Worm (Caenorhabditis elegans) whole organism, L1 larva: ENCODE measurements around the gene zim-3.

ENCODE experiments used
- C04F5.9 ChIP-seq: sonication (generic microtip); optimal IDR thresholded peaks from 2 replicates; lab custom pipeline; 2016; ENCODE audit warnings: missing genetic modification characterization, missing compliant biosample characterization
- C34B4.2 ChIP-seq: sonication (generic microtip); optimal IDR thresholded peaks from 2 replicates; lab custom pipeline; 2017; ENCODE audit warnings: mild to moderate bottlenecking, missing genetic modification characterization, missing compliant biosample characterization
- F16B12.6 ChIP-seq: fragments of 150-350 bp; optimal IDR thresholded peaks from 2 replicates; lab custom pipeline; 2014; ENCODE audit warnings: missing biosample characterization, missing genetic modification characterization
- aha-1 ChIP-seq: fragments of 150-350 bp; optimal IDR thresholded peaks from 2 replicates; lab custom pipeline; 2014; ENCODE audit warnings: missing biosample characterization, missing genetic modification characterization
- alr-1 ChIP-seq: fragments of 200-800 bp; sonication (Bioruptor generic); optimal IDR thresholded peaks from 2 replicates; lab custom pipeline; 2018; ENCODE audit warnings: borderline replicate concordance, mild to moderate bottlenecking, missing genetic modification characterization, missing compliant biosample characterization
- aly-2 ChIP-seq: fragments of 150-350 bp; optimal IDR thresholded peaks from 2 replicates; lab custom pipeline; 2014; ENCODE audit warnings: missing biosample characterization, missing genetic modification characterization
- ceh-63 ChIP-seq: fragments of 200-800 bp; sonication (Bioruptor generic); optimal IDR thresholded peaks from 2 replicates; lab custom pipeline; 2018; ENCODE audit warnings: mild to moderate bottlenecking, missing genetic modification characterization, missing compliant biosample characterization
- ceh-82 ChIP-seq, 3 experiments: fragments of 150-350 bp in 1 of 3; sonication (generic microtip) in 2 of 3; optimal IDR thresholded peaks; 2 replicates each; lab custom pipeline; 2014 to 2017; ENCODE audit warnings: missing biosample characterization in 3 of 3, missing genetic modification characterization in 3 of 3
- dpl-1 ChIP-seq, 3 experiments: fragments of 150-350 bp in 2 of 3; sonication (generic microtip) in 1 of 3; optimal IDR thresholded peaks; 2 replicates each; lab custom pipeline; 2014 to 2017; ENCODE audit warnings: missing biosample characterization in 3 of 3, missing genetic modification characterization in 3 of 3, missing genetic modification reagents in 3 of 3
- dsc-1 ChIP-seq: sonication (generic microtip); optimal IDR thresholded peaks from 2 replicates; lab custom pipeline; 2016; ENCODE audit warnings: mild to moderate bottlenecking, missing genetic modification characterization, missing compliant biosample characterization
- efl-3 ChIP-seq: fragments of 200-800 bp; sonication (Bioruptor generic); optimal IDR thresholded peaks from 2 replicates; lab custom pipeline; 2018; ENCODE audit warnings: mild to moderate bottlenecking, missing genetic modification characterization, missing compliant biosample characterization
- egl-13 ChIP-seq: sonication (generic microtip); optimal IDR thresholded peaks from 2 replicates; lab custom pipeline; 2016; ENCODE audit warnings: missing genotype, missing genetic modification reagents, missing genetic modification characterization, missing compliant biosample characterization
- elt-2 ChIP-seq: sonication (generic microtip); optimal IDR thresholded peaks from 2 replicates; lab custom pipeline; 2016; ENCODE audit warnings: missing genetic modification characterization, mild to moderate bottlenecking, inconsistent platforms, missing compliant biosample characterization, missing genetic modification reagents
- ets-5 ChIP-seq: fragments of 200-800 bp; sonication (Bioruptor generic); IDR thresholded peaks from 2 replicates; pipeline ENCODE4 v1.3.6; 2022; ENCODE audit warnings: missing genetic modification characterization, missing compliant biosample characterization
- fkh-10 ChIP-seq: sonication (generic microtip); optimal IDR thresholded peaks from 2 replicates; lab custom pipeline; 2017; ENCODE audit warnings: missing biosample characterization, missing genetic modification reagents, missing genetic modification characterization
- fkh-4 ChIP-seq: sonication (generic microtip); optimal IDR thresholded peaks from 2 replicates; lab custom pipeline; 2016; ENCODE audit warnings: missing compliant biosample characterization, missing genetic modification characterization, borderline replicate concordance
- fos-1 ChIP-seq: fragments of 150-350 bp; optimal IDR thresholded peaks from 2 replicates; lab custom pipeline; 2014; ENCODE audit warnings: missing biosample characterization, missing genetic modification characterization
- hlh-4 ChIP-seq: sonication (generic microtip); optimal IDR thresholded peaks from 2 replicates; lab custom pipeline; 2016; ENCODE audit warnings: mild to moderate bottlenecking, missing genetic modification characterization, missing compliant biosample characterization
- irx-1 ChIP-seq: sonication (generic microtip); optimal IDR thresholded peaks from 2 replicates; lab custom pipeline; 2016; ENCODE audit warnings: missing genetic modification characterization, missing compliant biosample characterization
- isw-1 ChIP-seq: fragments of 200-800 bp; sonication (Bioruptor generic); IDR thresholded peaks from 2 replicates; pipeline ENCODE4 v1.3.6; 2022; ENCODE audit warnings: missing genetic modification characterization, missing compliant biosample characterization
- jun-1 ChIP-seq: fragments of 150-350 bp; optimal IDR thresholded peaks from 2 replicates; lab custom pipeline; 2014; ENCODE audit warnings: missing biosample characterization, missing genetic modification reagents, missing genetic modification characterization
- lin-13 ChIP-seq: fragments of 150-350 bp; optimal IDR thresholded peaks from 2 replicates; lab custom pipeline; 2014; ENCODE audit warnings: missing biosample characterization, missing genetic modification reagents, missing genetic modification characterization
- lin-15B ChIP-seq: fragments of 150-350 bp; sonication (generic microtip); optimal IDR thresholded peaks from 3 replicates; lab custom pipeline; 2014; ENCODE audit warnings: missing biosample characterization, missing genetic modification characterization
- nhr-12 ChIP-seq: sonication (generic microtip); optimal IDR thresholded peaks from 2 replicates; lab custom pipeline; 2017; ENCODE audit warnings: missing biosample characterization, missing genetic modification characterization
- nhr-71 ChIP-seq: sonication (generic microtip); optimal IDR thresholded peaks from 2 replicates; lab custom pipeline; 2016; ENCODE audit warnings: mild to moderate bottlenecking, missing genetic modification characterization, moderate library complexity, missing compliant biosample characterization
- nhr-85 ChIP-seq: sonication (generic microtip); peaks from one replicate; lab custom pipeline; 2016; ENCODE audit warnings: missing genetic modification characterization, inconsistent platforms, missing compliant biosample characterization
- nhr-90 ChIP-seq: sonication (generic microtip); optimal IDR thresholded peaks from 2 replicates; lab custom pipeline; 2016; ENCODE audit warnings: mild to moderate bottlenecking, missing genetic modification characterization, missing compliant biosample characterization; ENCODE audit not compliant: poor library complexity
- pax-3 ChIP-seq: fragments of 200-800 bp; sonication (Bioruptor generic); optimal IDR thresholded peaks from 2 replicates; lab custom pipeline; 2018; ENCODE audit warnings: mild to moderate bottlenecking, missing genetic modification characterization, moderate library complexity, missing compliant biosample characterization
- rnt-1 ChIP-seq: sonication (generic microtip); optimal IDR thresholded peaks from 2 replicates; lab custom pipeline; 2016; ENCODE audit warnings: mild to moderate bottlenecking, missing genetic modification characterization, moderate library complexity, missing compliant biosample characterization
- snpc-4 ChIP-seq: fragments of 150-350 bp; optimal IDR thresholded peaks from 2 replicates; lab custom pipeline; 2014; ENCODE audit warnings: missing biosample characterization, missing genetic modification characterization
- sptf-1 ChIP-seq: fragments of 150-350 bp; optimal IDR thresholded peaks from 2 replicates; lab custom pipeline; 2014; ENCODE audit warnings: missing biosample characterization, missing genetic modification characterization
- tlp-1 ChIP-seq: fragments of 150-350 bp; optimal IDR thresholded peaks from 2 replicates; lab custom pipeline; 2014; ENCODE audit warnings: missing biosample characterization, missing genetic modification characterization
- xbp-1 ChIP-seq: sonication (generic microtip); optimal IDR thresholded peaks from 2 replicates; lab custom pipeline; 2016; ENCODE audit warnings: missing genetic modification characterization, missing compliant biosample characterization
- ztf-4 ChIP-seq: fragments of 150-350 bp; optimal IDR thresholded peaks from 2 replicates; lab custom pipeline; 2014; ENCODE audit warnings: missing biosample characterization, missing genetic modification characterization

The zim-3 gene

DNA sequence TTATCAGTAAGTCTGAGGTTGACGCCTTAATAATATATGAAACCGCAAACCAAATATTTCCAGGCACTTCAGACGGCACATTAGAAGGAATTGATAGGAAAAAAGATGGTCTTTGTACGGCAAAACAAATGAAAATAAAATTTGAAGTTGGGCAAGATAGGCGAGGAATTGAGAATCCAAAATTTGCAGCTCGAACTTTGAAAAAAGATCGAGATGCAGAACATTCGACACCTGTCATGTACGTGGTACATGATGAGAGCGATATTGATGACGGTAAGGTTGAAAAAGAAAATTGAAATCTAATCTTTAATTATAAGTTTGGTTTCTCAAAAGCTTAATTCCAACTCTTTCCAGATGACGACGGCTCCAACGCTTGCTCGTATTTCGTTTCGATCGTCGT, 19.1 kb downstream of the zim-3 start:
- TF ChIP-seq irx-1 (tag; lab: Kevin White, UChicago) (no peak), elt-2 (tag; lab: Kevin White, UChicago) (peak; percentile 45)

DNA sequence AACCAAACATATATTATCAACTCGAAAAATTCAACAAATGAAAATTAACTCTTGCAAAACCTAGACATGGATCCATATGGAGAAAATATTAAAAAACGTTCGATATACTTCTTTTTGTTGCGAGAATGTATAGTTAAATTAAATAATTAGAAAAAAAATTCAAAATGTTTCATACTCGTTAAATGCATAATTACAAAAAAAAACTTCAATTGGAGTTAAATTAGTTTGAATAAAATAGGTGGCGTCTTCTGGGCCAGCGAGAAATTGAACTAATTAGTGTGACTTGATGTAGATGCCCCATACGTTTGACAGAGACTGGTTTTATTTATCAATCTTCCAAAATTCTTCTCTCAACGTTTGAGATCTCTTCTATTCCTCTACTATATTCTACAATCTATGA, 19.9 kb downstream of the zim-3 start, which contains the start of gene lgc-43:
TSS of gene lgc-43 (plus strand) at position 301 of the 400 bp plus-strand sequence.
- TF ChIP-seq fkh-4 = no peak
- TF ChIP-seq jun-1 = no peak
- no peak for TF ChIP-seq fkh-10 (GFP tag; lab: Kevin White, UChicago)
- no peak for TF ChIP-seq rnt-1
- no peak for TF ChIP-seq ceh-63 (GFP tag; lab: Kevin White, UChicago)
- no peak for TF ChIP-seq isw-1 (GFP tag; lab: Robert Waterston, UW)
- TF ChIP-seq efl-3 (GFP tag; lab: Kevin White, UChicago) = no peak
- TF ChIP-seq snpc-4 (tag; lab: Kevin White, UChicago) = no peak
- TF ChIP-seq dpl-1 (GFP tag; optimal IDR thresholded peaks at IDR 0.05; lab: Kevin White, UChicago) = no peak
- TF ChIP-seq sptf-1 (tag; lab: Kevin White, UChicago) = no peak
- no peak for TF ChIP-seq nhr-71 (tag; lab: Kevin White, UChicago)
- no peak for TF ChIP-seq xbp-1 (tag; lab: Kevin White, UChicago)

DNA sequence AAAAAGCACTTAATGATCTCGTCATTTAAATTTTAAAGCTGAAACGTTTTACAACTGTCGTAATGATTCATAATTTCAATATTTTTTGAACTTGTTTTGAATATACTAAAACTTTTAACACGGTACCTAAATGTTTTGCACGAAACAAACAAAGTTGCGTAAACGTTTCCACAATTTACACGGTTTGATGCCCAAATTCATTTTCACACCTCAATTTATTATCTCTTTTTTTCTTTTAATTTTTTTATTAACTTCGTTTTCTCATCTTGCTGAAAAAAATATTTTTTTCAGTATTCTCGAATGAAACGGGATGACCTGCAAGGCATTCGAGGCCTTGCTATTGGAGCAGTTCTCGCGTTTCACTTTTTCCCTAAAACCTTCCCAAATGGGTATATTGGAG, 25.7 kb downstream of the zim-3 start, which contains the start of gene oac-8:
TSS of gene oac-8 (plus strand) at position 301 of the 400 bp plus-strand sequence.
- no peak for TF ChIP-seq fkh-10 (GFP tag; lab: Kevin White, UChicago)
- no peak for TF ChIP-seq tlp-1 (tag; lab: Kevin White, UChicago)
- TF ChIP-seq aly-2 = no peak
- TF ChIP-seq F16B12.6 (tag; lab: Kevin White, UChicago) = no peak
- TF ChIP-seq nhr-90 (tag; lab: Kevin White, UChicago) = no peak
- TF ChIP-seq nhr-71 (tag; lab: Kevin White, UChicago) = no peak

DNA sequence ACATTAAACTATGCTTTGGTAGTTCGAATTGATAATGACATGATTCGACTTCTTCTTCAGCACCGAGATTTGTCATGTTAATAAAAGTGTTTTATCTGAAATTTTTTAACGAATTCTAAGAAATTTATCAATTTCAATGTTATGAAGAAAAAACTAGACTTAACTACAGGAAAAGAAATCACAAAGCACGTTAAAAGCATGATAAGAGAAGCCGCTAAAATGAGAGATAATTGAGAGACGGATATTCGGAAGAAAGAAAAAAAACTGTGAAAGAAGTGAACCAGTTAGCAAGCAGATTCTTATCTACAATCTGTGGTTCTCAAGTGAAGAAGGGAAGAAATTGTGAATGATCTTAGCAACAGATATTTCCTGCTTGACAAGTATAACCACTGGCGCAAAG, 30.6 kb downstream of the zim-3 start, which contains the start of gene C43F9.4:
TSS of gene C43F9.4 (minus strand) at position 101 of the 400 bp plus-strand sequence.
- TF ChIP-seq ztf-4 (no peak), nhr-12 (tag; lab: Kevin White, UChicago) (no peak), lin-13 (GFP tag; lab: Kevin White, UChicago) (no peak), lin-15B (tag; lab: Kevin White, UChicago) (no peak), tlp-1 (tag; lab: Kevin White, UChicago) (no peak), sptf-1 (tag; lab: Kevin White, UChicago) (no peak), pax-3 (tag; lab: Kevin White, UChicago) (no peak), ets-5 (GFP tag; lab: Robert Waterston, UW) (no peak), isw-1 (GFP tag; lab: Robert Waterston, UW) (no peak), hlh-4 (tag; lab: Kevin White, UChicago) (no peak), nhr-85 (tag; lab: Kevin White, UChicago) (no peak)

DNA sequence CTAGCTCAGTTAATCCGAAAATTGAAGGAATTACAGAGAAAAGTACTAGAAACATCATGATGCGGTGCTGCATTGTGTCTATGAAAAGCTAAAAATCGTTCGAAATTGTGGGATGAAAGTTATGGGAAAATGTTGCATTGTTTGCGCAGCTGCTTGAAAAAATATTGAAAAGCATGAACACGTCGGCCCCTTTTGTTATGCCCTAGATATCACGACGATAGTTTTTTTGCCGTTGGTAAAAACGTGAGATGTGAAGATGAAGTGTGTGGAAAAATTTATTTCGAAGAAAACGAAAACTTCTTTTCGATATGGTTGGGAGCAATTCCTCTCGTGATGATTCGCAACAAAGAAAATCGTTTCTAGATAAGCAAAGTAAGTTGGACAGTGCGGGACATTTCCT, 32.1 kb downstream of the zim-3 start, which contains the start of the genes C43F9.5 and nkb-2:
TSS of gene C43F9.5 (minus strand) at position 101 of the 400 bp plus-strand sequence.
TSS of gene nkb-2 (plus strand) at position 277 of the 400 bp plus-strand sequence.
- TF ChIP-seq alr-1 (no peak), snpc-4 (tag; lab: Kevin White, UChicago) (no peak), rnt-1 (no peak), aha-1 (no peak), ztf-4 (no peak), egl-13 (tag; lab: Kevin White, UChicago) (no peak), C04F5.9 (tag; lab: Kevin White, UChicago) (no peak), C34B4.2 (tag; lab: Kevin White, UChicago) (no peak), ceh-82 (tag; optimal IDR thresholded peaks at IDR 0.05; lab: Kevin White, UChicago) (no peak)

DNA sequence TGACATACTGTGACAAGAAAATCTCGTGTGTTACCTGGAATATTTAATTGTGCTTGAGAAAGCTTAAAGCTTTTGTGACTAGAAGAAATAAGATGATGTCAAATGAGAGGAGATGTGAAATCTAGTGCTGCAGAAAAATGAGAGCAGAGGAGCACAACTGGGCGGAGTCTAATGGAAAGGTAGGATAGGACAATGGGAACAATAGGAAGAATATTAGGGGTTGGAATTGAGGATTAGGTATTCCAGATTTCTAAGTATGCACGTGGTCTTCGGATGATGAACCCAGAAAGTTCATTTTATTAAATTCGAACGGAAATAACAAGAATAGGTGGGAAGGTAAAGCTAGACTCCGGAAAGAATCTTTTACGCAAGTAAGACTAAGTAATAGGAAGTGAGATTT, 35.1 kb downstream of the zim-3 start, which contains the start of gene C43F9.7:
TSS of gene C43F9.7 (minus strand) at position 101 of the 400 bp plus-strand sequence.
- TF ChIP-seq fos-1 (tag; lab: Kevin White, UChicago) = no peak
- peak; percentile 24 for TF ChIP-seq dsc-1
